Fruit fly (Drosophila melanogaster): ENCODE measurements around the gene PIG-F.

Gene PIG-F

DNA sequence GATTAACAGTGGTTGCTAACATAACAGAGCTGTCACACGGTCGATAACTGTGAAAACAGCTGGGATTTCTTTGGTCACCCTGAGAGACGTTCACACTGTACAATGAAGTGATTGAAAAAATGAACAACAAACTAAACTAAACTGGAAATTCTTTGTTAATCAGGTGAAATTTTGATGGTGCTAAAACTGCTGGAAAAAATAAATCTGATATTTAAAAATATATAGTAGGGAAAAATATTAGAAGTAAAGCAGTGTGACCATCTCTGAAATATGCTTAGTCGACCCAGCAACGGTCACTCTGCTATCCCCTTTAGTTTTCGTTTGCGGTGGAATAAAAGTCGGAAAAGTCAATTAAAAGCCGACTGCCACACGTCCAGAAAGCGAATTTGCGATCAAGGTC, 26.3 kb upstream of the PIG-F start, which contains the start of the genes CG9231 and CG9330 (continued):
- no peak for TF ChIP-seq pan (optimal IDR thresholded peaks at IDR 0.05)
- TF ChIP-seq pan (GFP tag; optimal IDR thresholded peaks at IDR 0.05 in 1 of 2, IDR thresholded peaks at IDR 0.05 in 1 of 2), result peak in 1 of 2 experiments; percentile 60
- TF ChIP-seq CG4820 (GFP tag; optimal IDR thresholded peaks at IDR 0.05), result no peak
- TF ChIP-seq gem (tag; optimal IDR thresholded peaks at IDR 0.05), result peak; percentile 39
- no peak for TF ChIP-seq CG6791 (GFP tag; IDR thresholded peaks at IDR 0.05; ENCODE audit: partially characterized antibody)
- TF ChIP-seq Drgx (GFP tag; IDR thresholded peaks at IDR 0.05), result no peak
- TF ChIP-seq ERR (GFP tag; optimal IDR thresholded peaks at IDR 0.05), result no peak
- no peak for TF ChIP-seq HHEX (GFP tag; optimal IDR thresholded peaks at IDR 0.05)
- TF ChIP-seq CG4854 (GFP tag; optimal IDR thresholded peaks at IDR 0.05), result peak; percentile 31
- no peak for TF ChIP-seq gro (GFP tag; optimal IDR thresholded peaks at IDR 0.05)
- no peak for TF ChIP-seq gsb (GFP tag; IDR thresholded peaks at IDR 0.05)
- no peak for TF ChIP-seq Nf-YB (GFP tag; optimal IDR thresholded peaks at IDR 0.05)
- TF ChIP-seq CG10979 (tag; optimal IDR thresholded peaks at IDR 0.05), result no peak
- TF ChIP-seq GATAe (GFP tag; conservative IDR thresholded peaks at IDR 0.05), result no peak
- TF ChIP-seq amos (GFP tag; IDR thresholded peaks at IDR 0.05; ENCODE audit: partially characterized antibody), result no peak
- no peak for TF ChIP-seq sima (GFP tag; optimal IDR thresholded peaks at IDR 0.05)
- no peak for TF ChIP-seq dati (GFP tag; IDR thresholded peaks at IDR 0.05)
- peak; percentile 51 for TF ChIP-seq CG12769 (tag; optimal IDR thresholded peaks at IDR 0.05)
- TF ChIP-seq jigr1 (GFP tag; IDR thresholded peaks at IDR 0.05), result no peak
- no peak for TF ChIP-seq rib (GFP tag; IDR thresholded peaks at IDR 0.05)
- no peak for TF ChIP-seq croc (GFP tag; conservative IDR thresholded peaks at IDR 0.05)
- TF ChIP-seq luna (GFP tag; optimal IDR thresholded peaks at IDR 0.05), result no peak
- peak; percentile 18 for TF ChIP-seq Hmr (GFP tag; optimal IDR thresholded peaks at IDR 0.05)
- peak; percentile 61 for TF ChIP-seq CG2116 (GFP tag; optimal IDR thresholded peaks at IDR 0.05)
- no peak for TF ChIP-seq hbn (GFP tag; IDR thresholded peaks at IDR 0.05; ENCODE audit: partially characterized antibody)
- no peak for TF ChIP-seq vnd (GFP tag; IDR thresholded peaks at IDR 0.05; ENCODE audit: partially characterized antibody)
- no peak for TF ChIP-seq Ssrp (tag; optimal IDR thresholded peaks at IDR 0.05)
- TF ChIP-seq tap (tag; optimal IDR thresholded peaks at IDR 0.05), result no peak
- TF ChIP-seq chm (GFP tag; IDR thresholded peaks at IDR 0.05), result no peak
- peak; percentile 37; the same call in 1 of the 2 replicates for TF ChIP-seq onecut (GFP tag; IDR thresholded peaks at IDR 0.05)
- peak; percentile 9 for TF ChIP-seq az2 (GFP tag; optimal IDR thresholded peaks at IDR 0.05)
- no peak for TF ChIP-seq zfh2 (GFP tag; optimal IDR thresholded peaks at IDR 0.05)
- peak; percentile 52 for TF ChIP-seq CG2712 (tag; optimal IDR thresholded peaks at IDR 0.05)
- TF ChIP-seq insv (GFP tag; optimal IDR thresholded peaks at IDR 0.05), result peak in 1 of 2 experiments; percentile 46
- no peak for TF ChIP-seq trh (GFP tag; optimal IDR thresholded peaks at IDR 0.05)
- no peak for TF ChIP-seq CG1024 (GFP tag; IDR thresholded peaks at IDR 0.05)
- no peak for TF ChIP-seq twi (tag; optimal IDR thresholded peaks at IDR 0.05)
- peak; percentile 39 to 88 for TF ChIP-seq crp (GFP tag; optimal IDR thresholded peaks at IDR 0.05)
- TF ChIP-seq CG15514 (GFP tag; optimal IDR thresholded peaks at IDR 0.05), result peak; percentile 50
- no peak for TF ChIP-seq Atf-2 (GFP tag; optimal IDR thresholded peaks at IDR 0.05)
- TF ChIP-seq btn (GFP tag; optimal IDR thresholded peaks at IDR 0.05), result no peak
- no peak for TF ChIP-seq CG17385 (GFP tag; optimal IDR thresholded peaks at IDR 0.05)
- peak; percentile 8 for TF ChIP-seq Hmx (GFP tag; optimal IDR thresholded peaks at IDR 0.05)
- no peak for TF ChIP-seq CG2889 (GFP tag; IDR thresholded peaks at IDR 0.05)
- TF ChIP-seq Myb (GFP tag; optimal IDR thresholded peaks at IDR 0.05), result peak; percentile 31
- no peak for TF ChIP-seq Mes4 (GFP tag; optimal IDR thresholded peaks at IDR 0.05)
- no peak for TF ChIP-seq Nf-YA (GFP tag; IDR thresholded peaks at IDR 0.05)
- TF ChIP-seq MBD-R2 (GFP tag; IDR thresholded peaks at IDR 0.05), result peak; percentile 60
- TF ChIP-seq CG2129 (GFP tag; IDR thresholded peaks at IDR 0.05; ENCODE audit: partially characterized antibody), result no peak
- no peak for TF ChIP-seq B-H1 (GFP tag; IDR thresholded peaks at IDR 0.05)
- no peak for TF ChIP-seq CrebB (tag; optimal IDR thresholded peaks at IDR 0.05)
- TF ChIP-seq Dek (tag; optimal IDR thresholded peaks at IDR 0.05), result no peak

All from whole organism, embryonic.